Worm (Caenorhabditis elegans): ENCODE results near the gene F58H1.8.

Gene F58H1.8

DNA sequence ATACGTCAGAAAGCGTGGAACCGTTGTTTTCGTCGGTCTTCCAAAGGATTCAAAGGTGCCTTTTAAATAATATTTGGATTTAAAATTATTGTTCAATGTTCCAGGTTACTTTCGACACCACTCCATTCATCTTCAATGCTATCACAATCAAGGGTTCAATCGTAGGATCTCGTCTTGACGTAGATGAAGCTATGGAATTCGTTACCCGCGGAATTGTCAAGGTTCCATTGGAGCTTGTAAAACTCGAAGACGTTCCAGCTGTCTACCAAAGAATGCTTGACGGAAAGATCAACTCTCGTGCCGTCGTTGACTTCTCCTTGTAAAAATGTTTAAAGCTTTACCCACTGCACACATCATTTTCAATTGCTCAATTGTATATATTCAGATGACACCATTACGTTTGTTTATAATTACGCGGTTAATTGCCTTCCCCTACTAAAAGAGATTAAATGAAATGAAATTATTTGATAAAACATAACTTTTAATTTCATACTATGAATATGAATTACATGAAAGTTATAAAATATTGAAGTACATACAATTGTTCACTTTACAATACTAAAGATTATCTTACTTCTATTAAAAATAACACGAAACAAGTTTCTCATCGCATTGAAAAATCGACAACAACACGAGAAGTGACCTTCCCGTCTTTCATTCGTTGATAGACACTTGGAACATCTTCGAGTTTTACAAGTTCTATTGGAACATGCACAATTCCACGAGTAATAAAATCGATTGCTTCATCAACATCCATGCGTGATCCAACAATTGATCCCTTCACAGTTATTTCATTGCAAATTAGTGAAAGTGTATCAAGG is 45.6 kb upstream of the F58H1.8 start (continued):
- TF ChIP-seq C04F5.9 (tag; optimal IDR thresholded peaks at IDR 0.05) (peak; percentile 44), zip-4 (GFP tag; optimal IDR thresholded peaks at IDR 0.05) (no peak), aly-2 (tag; optimal IDR thresholded peaks at IDR 0.05) (peak; percentile 77), lsy-2 (tag; optimal IDR thresholded peaks at IDR 0.05) (peak in 1 of 2 experiments; percentile 54), sup-37 (GFP tag; optimal IDR thresholded peaks at IDR 0.05) (no peak), pax-3 (tag; optimal IDR thresholded peaks at IDR 0.05) (peak; percentile 50), lin-35 (GFP tag; optimal IDR thresholded peaks at IDR 0.05) (peak in 1 of 2 experiments; percentile 50), snu-23 (GFP tag; optimal IDR thresholded peaks at IDR 0.05) (peak; percentile 62), sptf-1 (tag; optimal IDR thresholded peaks at IDR 0.05) (no peak), lin-14 (GFP tag; optimal IDR thresholded peaks at IDR 0.05) (peak; percentile 62), snpc-4 (tag; optimal IDR thresholded peaks at IDR 0.05) (no peak), ceh-90 (tag; optimal IDR thresholded peaks at IDR 0.05) (no peak), ceh-88 (GFP tag; IDR thresholded peaks at IDR 0.05) (peak; percentile 65), rnt-1 (tag; optimal IDR thresholded peaks at IDR 0.05) (peak; percentile 83), efl-1 (optimal IDR thresholded peaks at IDR 0.05) (peak in 1 of 2 experiments; percentile 18), efl-1 (GFP tag; optimal IDR thresholded peaks at IDR 0.05 in 1 of 2) (peak in 1 of 2 experiments; percentile 93), mef-2 (tag; optimal IDR thresholded peaks at IDR 0.05) (no peak), nhr-19 (GFP tag; conservative IDR thresholded peaks at IDR 0.05) (peak; percentile 72), dsc-1 (tag; optimal IDR thresholded peaks at IDR 0.05) (no peak), nhr-85 (tag) (peak; percentile 74), fkh-4 (tag; optimal IDR thresholded peaks at IDR 0.05; ENCODE audit: borderline replicate concordance) (no peak), unc-86 (tag; optimal IDR thresholded peaks at IDR 0.05) (no peak)

DNA sequence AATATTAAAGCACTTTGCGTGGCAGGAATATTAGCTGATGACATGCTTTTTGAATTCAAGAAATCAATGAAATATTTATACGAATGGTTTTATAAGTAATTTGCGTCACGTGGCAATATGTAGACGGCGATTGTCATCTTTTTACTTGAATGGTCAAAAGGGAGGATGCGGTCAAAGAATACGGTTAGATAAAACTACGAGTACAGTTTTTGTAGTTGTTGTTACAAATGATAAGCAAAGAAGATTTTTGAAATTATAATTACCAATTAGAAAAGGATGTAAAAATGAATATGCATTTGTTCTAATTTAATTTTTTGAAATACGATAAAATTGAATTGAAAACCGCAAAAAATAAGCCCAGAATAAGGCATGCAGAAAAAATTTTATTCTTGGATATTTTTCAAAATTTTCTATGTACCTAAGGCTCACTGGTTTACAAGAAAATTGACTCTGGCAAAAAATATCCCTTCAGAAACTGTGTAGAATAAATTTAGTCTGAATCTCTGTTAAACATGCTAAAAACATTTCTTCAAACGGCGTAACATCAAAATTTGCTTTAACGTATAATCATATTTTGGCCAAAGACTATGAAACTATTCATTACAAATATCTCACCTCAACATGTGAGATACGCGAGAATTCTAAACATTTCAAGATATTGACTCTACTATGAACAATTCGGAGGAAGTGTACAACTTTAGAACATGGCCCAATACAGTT is 43.6 kb upstream of the F58H1.8 start, which contains the start of the genes sodh-2 and srx-76:
sodh-2 (minus strand) TSS at position 101 of the 720 bp plus-strand sequence.
srx-76 (plus strand) TSS at position 670 of the 720 bp plus-strand sequence.
- no peak for TF ChIP-seq nhr-19 (GFP tag; conservative IDR thresholded peaks at IDR 0.05)
- peak; percentile 33 for TF ChIP-seq nhr-20 (tag; optimal IDR thresholded peaks at IDR 0.05)
- no peak for TF ChIP-seq efl-1 (optimal IDR thresholded peaks at IDR 0.05)
- peak in 1 of 2 experiments; percentile 47 for TF ChIP-seq efl-1 (GFP tag; optimal IDR thresholded peaks at IDR 0.05 in 1 of 2)
- TF ChIP-seq nhr-28 (tag; optimal IDR thresholded peaks at IDR 0.05) = no peak
- no peak for TF ChIP-seq mab-9 (GFP tag; IDR thresholded peaks at IDR 0.05)
- no peak for TF ChIP-seq nhr-77 (tag; optimal IDR thresholded peaks at IDR 0.05)
- no peak for TF ChIP-seq hpl-2 (GFP tag; optimal IDR thresholded peaks at IDR 0.05)
- peak in 1 of 2 experiments; percentile 1 for TF ChIP-seq lin-35 (GFP tag; optimal IDR thresholded peaks at IDR 0.05)
- no peak for TF ChIP-seq grh-1 (GFP tag; IDR thresholded peaks at IDR 0.05)
- TF ChIP-seq unc-86 (tag; optimal IDR thresholded peaks at IDR 0.05) = no peak

DNA sequence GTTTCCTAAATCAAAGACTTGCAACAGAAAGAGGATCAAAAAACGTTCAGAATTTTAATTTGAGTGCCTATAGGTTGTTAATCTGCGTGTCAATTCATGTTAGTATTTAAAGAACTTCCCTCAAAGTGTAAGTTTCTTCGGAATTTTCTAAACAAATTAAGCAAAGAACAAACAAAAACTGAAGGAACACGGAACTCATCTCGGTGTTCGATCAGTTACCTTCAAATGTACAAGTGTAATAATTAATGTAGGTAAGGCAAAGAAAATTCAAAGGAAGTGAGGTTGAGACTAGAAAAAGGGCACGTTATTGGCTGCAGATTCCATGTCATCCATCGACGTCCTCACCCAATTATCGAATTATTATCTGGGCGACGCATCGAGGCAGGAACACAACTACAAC is 41.0 kb upstream of the F58H1.8 start, which contains the start of gene K12G11.6:
K12G11.6 (plus strand) TSS at position 357 of the 400 bp plus-strand sequence.
- TF ChIP-seq alr-1 (tag; optimal IDR thresholded peaks at IDR 0.05; ENCODE audit: borderline replicate concordance) (no peak), mep-1 (tag; optimal IDR thresholded peaks at IDR 0.05) (no peak), nhr-11 (tag; optimal IDR thresholded peaks at IDR 0.05) (no peak), nhr-19 (GFP tag; conservative IDR thresholded peaks at IDR 0.05) (no peak), nhr-12 (tag; optimal IDR thresholded peaks at IDR 0.05) (no peak)

DNA sequence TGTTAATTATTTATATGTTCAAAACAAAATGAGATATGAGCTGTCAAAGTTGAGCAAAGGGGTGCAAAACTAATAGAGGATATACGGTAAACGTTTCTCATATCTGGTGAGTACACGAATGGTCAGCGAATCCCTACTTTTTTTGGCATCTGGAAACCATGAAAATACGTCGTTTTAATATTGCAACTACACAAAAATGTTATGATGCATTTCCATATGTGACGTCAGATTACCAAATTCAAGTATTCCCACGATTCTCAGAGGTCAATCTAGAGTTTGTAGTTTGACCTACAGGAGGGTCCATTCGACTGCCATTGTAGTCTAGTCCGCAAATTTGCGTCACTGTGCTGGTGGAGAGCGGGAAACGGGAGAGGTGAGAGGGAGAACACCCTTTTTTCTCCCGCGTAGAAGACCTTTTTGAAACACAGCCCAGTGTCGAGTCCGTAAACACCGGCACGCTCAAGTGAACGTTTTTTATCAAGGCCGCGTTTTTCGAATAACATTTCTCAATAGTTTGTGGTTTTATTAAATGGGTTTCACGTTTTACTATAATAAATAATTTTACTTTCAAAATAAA is 38.5 kb upstream of the F58H1.8 start:
- TF ChIP-seq fos-1 (tag; optimal IDR thresholded peaks at IDR 0.05) (no peak), ztf-4 (tag; optimal IDR thresholded peaks at IDR 0.05) (no peak), snu-23 (GFP tag; optimal IDR thresholded peaks at IDR 0.05) (peak; percentile 52), rnt-1 (tag; optimal IDR thresholded peaks at IDR 0.05) (no peak), efl-1 (optimal IDR thresholded peaks at IDR 0.05) (peak; percentile 75 to 94), efl-1 (GFP tag; optimal IDR thresholded peaks at IDR 0.05 in 1 of 2) (peak; percentile 76 to 97), lin-13 (GFP tag; optimal IDR thresholded peaks at IDR 0.05) (no peak), nhr-28 (tag; optimal IDR thresholded peaks at IDR 0.05) (no peak), nhr-11 (tag; optimal IDR thresholded peaks at IDR 0.05) (no peak), tlp-1 (tag; optimal IDR thresholded peaks at IDR 0.05) (no peak), nhr-85 (tag) (peak; percentile 41), tbx-2 (tag; optimal IDR thresholded peaks at IDR 0.05) (no peak), dsc-1 (tag; optimal IDR thresholded peaks at IDR 0.05) (no peak), sptf-1 (tag; optimal IDR thresholded peaks at IDR 0.05) (no peak), vab-15 (tag; optimal IDR thresholded peaks at IDR 0.05) (no peak), xbp-1 (tag; optimal IDR thresholded peaks at IDR 0.05) (no peak), ztf-11 (tag; optimal IDR thresholded peaks at IDR 0.05) (no peak), C34B4.2 (tag; optimal IDR thresholded peaks at IDR 0.05) (no peak), nhr-90 (tag; optimal IDR thresholded peaks at IDR 0.05; ENCODE audit: poor library complexity) (no peak), ceh-90 (tag; optimal IDR thresholded peaks at IDR 0.05) (no peak), unc-30 (tag; optimal IDR thresholded peaks at IDR 0.05) (no peak)
